Fruit fly (Drosophila melanogaster): Measurements from ENCODE around the gene Cf2.

Gene Cf2

DNA sequence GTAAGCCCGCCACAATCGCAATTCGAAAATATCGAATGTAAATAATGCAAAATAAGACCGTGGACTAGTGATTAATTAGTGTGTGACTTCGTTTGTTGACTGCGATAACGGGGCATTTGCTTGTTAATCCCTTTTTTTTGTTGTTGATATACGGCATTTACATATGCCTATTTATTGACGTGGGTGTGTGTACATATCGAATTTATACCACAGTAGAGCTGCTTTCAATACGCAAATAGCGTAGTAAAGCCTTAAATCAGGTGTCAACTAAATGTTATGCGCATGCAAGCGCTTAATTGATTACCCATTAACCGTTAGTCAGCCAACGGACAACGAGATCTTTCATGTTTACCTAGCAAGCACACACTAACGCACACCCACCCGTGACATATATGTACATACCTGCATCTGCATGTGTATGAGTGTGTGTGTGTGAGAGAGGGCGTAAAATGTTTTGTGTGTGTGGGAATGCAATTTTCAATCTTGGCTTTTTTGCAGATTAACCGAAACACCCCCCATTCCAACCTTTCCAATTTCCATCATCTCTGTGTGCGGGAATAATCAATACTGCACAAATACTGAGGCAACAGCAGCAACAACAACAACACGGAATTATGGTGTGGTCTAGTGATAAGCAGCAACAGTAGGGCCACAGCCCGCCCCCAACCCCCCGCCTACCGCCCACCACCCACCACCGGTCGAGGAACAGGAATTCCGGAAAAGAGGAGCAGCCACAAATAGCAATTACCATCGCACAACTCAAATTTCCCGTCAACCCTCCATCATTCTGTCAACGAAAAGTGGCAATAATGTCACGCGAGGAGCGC lies 44.2 kb downstream of the Cf2 start (continued):
- no peak for TF ChIP-seq Sry-β (GFP tag; optimal IDR thresholded peaks at IDR 0.05)
- peak; percentile 52 for TF ChIP-seq CG12219 (GFP tag; optimal IDR thresholded peaks at IDR 0.05)
- peak; percentile 24 for TF ChIP-seq CG8359 (GFP tag; optimal IDR thresholded peaks at IDR 0.05; ENCODE audit: borderline replicate concordance)
- TF ChIP-seq ftz-f1 (GFP tag; optimal IDR thresholded peaks at IDR 0.05) = no peak
- no peak for TF ChIP-seq CG14014 (GFP tag; IDR thresholded peaks at IDR 0.05)
- no peak for TF ChIP-seq CG14965 (GFP tag; optimal IDR thresholded peaks at IDR 0.05; ENCODE audit: borderline replicate concordance)
- TF ChIP-seq CG13287 (GFP tag; IDR thresholded peaks at IDR 0.05; ENCODE audit: partially characterized antibody) = no peak
- no peak for TF ChIP-seq twi (tag; optimal IDR thresholded peaks at IDR 0.05)
- TF ChIP-seq Atf-2 (GFP tag; optimal IDR thresholded peaks at IDR 0.05) = peak; percentile 13
- no peak for TF ChIP-seq otp (GFP tag; IDR thresholded peaks at IDR 0.05)
- peak; percentile 71 for TF ChIP-seq CG2678 (tag; optimal IDR thresholded peaks at IDR 0.05)
- TF ChIP-seq bab2 (GFP tag; optimal IDR thresholded peaks at IDR 0.05) = peak; percentile 43
- no peak for TF ChIP-seq Opbp (GFP tag; IDR thresholded peaks at IDR 0.05; ENCODE audit: partially characterized antibody)
- no peak for TF ChIP-seq CG10654 (GFP tag; optimal IDR thresholded peaks at IDR 0.05)
- no peak for TF ChIP-seq E2f2 (GFP tag; IDR thresholded peaks at IDR 0.05)
- TF ChIP-seq CG17612 (GFP tag; IDR thresholded peaks at IDR 0.05) = no peak
- TF ChIP-seq CG10209 (GFP tag; optimal IDR thresholded peaks at IDR 0.05) = peak; percentile 38
- TF ChIP-seq CG42726 (GFP tag; IDR thresholded peaks at IDR 0.05; ENCODE audit: partially characterized antibody) = no peak
- no peak for TF ChIP-seq CG10959 (GFP tag; IDR thresholded peaks at IDR 0.05)
- TF ChIP-seq Dip3 (GFP tag; optimal IDR thresholded peaks at IDR 0.05) = no peak
- no peak for TF ChIP-seq Lim3 (GFP tag; IDR thresholded peaks at IDR 0.05)
- TF ChIP-seq ttk (GFP tag; IDR thresholded peaks at IDR 0.05) = no peak
- no peak for TF ChIP-seq CG4404 (GFP tag; IDR thresholded peaks at IDR 0.05)
- no peak for TF ChIP-seq CG10321 (GFP tag; IDR thresholded peaks at IDR 0.05)
- peak; percentile 5 for TF ChIP-seq Spps (tag; optimal IDR thresholded peaks at IDR 0.05)
- no peak for TF ChIP-seq grn (GFP tag; optimal IDR thresholded peaks at IDR 0.05)
- peak; percentile 45 for TF ChIP-seq Fer3 (tag; optimal IDR thresholded peaks at IDR 0.05)
- TF ChIP-seq pb (GFP tag; optimal IDR thresholded peaks at IDR 0.05) = no peak
- no peak for TF ChIP-seq Lhr (GFP tag; optimal IDR thresholded peaks at IDR 0.05)
- TF ChIP-seq CG18764 (GFP tag; optimal IDR thresholded peaks at IDR 0.05) = peak; percentile 49
- no peak for TF ChIP-seq CG7372 (GFP tag; IDR thresholded peaks at IDR 0.05)
- TF ChIP-seq btn (GFP tag; optimal IDR thresholded peaks at IDR 0.05) = peak; percentile 20
- no peak for TF ChIP-seq CG4328 (GFP tag; optimal IDR thresholded peaks at IDR 0.05)
- TF ChIP-seq Xrp1 (GFP tag; IDR thresholded peaks at IDR 0.05) = peak; percentile 64
- peak; percentile 68 for TF ChIP-seq CG1792 (GFP tag; optimal IDR thresholded peaks at IDR 0.05)
- no peak for TF ChIP-seq dm (GFP tag; optimal IDR thresholded peaks at IDR 0.05)
- TF ChIP-seq Hmr (GFP tag; optimal IDR thresholded peaks at IDR 0.05) = no peak
- TF ChIP-seq en (GFP tag; optimal IDR thresholded peaks at IDR 0.05) = no peak
- no peak for TF ChIP-seq Gsc (GFP tag; IDR thresholded peaks at IDR 0.05)
- TF ChIP-seq CG10565 (GFP tag; optimal IDR thresholded peaks at IDR 0.05) = no peak
- peak; percentile 56; the same call in 1 of the 2 replicates for TF ChIP-seq crol (GFP tag; IDR thresholded peaks at IDR 0.05)
- TF ChIP-seq nmo (GFP tag; optimal IDR thresholded peaks at IDR 0.05) = no peak
- TF ChIP-seq wek (GFP tag; optimal IDR thresholded peaks at IDR 0.05) = peak; percentile 63
- TF ChIP-seq CG33213 (GFP tag; optimal IDR thresholded peaks at IDR 0.05) = peak; percentile 38
- no peak for TF ChIP-seq CG13123 (GFP tag; optimal IDR thresholded peaks at IDR 0.05)
- TF ChIP-seq Meics (GFP tag; optimal IDR thresholded peaks at IDR 0.05) = no peak
- no peak for TF ChIP-seq Lpt (GFP tag; optimal IDR thresholded peaks at IDR 0.05)
- TF ChIP-seq jumu (GFP tag; optimal IDR thresholded peaks at IDR 0.05) = no peak
- no peak for TF ChIP-seq CG17829 (tag; optimal IDR thresholded peaks at IDR 0.05)
- TF ChIP-seq CG10274 (GFP tag; optimal IDR thresholded peaks at IDR 0.05) = no peak
